Fruit fly (Drosophila melanogaster) whole organism, embryonic: ENCODE data around the gene CG17650.

Experiments used
- CG10321 ChIP-seq: fragments of 200-800 bp; sonication (Bioruptor generic); IDR thresholded peaks from 2 replicates; pipeline ENCODE4 v1.3.6; 2022; ENCODE audit warnings: missing biosample characterization, missing genetic modification characterization
- CG10543 ChIP-seq: fragments of 200-800 bp; sonication (Bioruptor generic); optimal IDR thresholded peaks from 3 replicates; lab custom pipeline; 2017; ENCODE audit warnings: missing biosample characterization, mild to moderate bottlenecking, missing genetic modification characterization, moderate library complexity
- CG11247 ChIP-seq: fragments of 200-800 bp; sonication (Bioruptor generic); IDR thresholded peaks from 2 replicates; pipeline ENCODE4 v1.3.6; 2022; ENCODE audit warnings: missing biosample characterization, missing genetic modification characterization
- CG12071 ChIP-seq: fragments of 200-800 bp; sonication (Bioruptor generic); optimal IDR thresholded peaks from 3 replicates; lab custom pipeline; 2018; ENCODE audit warnings: missing biosample characterization, mild to moderate bottlenecking, missing genetic modification characterization
- CG12155 ChIP-seq: fragments of 200-800 bp; sonication (Bioruptor generic); optimal IDR thresholded peaks from 3 replicates; lab custom pipeline; 2016; ENCODE audit warnings: missing biosample characterization, missing genetic modification characterization
- CG12744 ChIP-seq: fragments of 200-800 bp; sonication (Bioruptor generic); optimal IDR thresholded peaks from 2 replicates; lab custom pipeline; 2016; ENCODE audit warnings: missing biosample characterization, missing genetic modification characterization
- CG15479 ChIP-seq: fragments of 200-800 bp; sonication (Bioruptor generic); optimal IDR thresholded peaks from 3 replicates; lab custom pipeline; 2019; ENCODE audit warnings: missing biosample characterization, mild to moderate bottlenecking, missing genetic modification characterization, moderate library complexity
- CG1647 ChIP-seq: fragments of 200-800 bp; sonication (Bioruptor generic); optimal IDR thresholded peaks from 3 replicates; lab custom pipeline; 2016; ENCODE audit warnings: missing biosample characterization, missing genetic modification characterization
- CG17612 ChIP-seq: fragments of 200-800 bp; sonication (Bioruptor generic); IDR thresholded peaks from 2 replicates; pipeline ENCODE4 v1.3.6; 2022; ENCODE audit warnings: missing biosample characterization, missing genetic modification characterization
- CG31388 ChIP-seq: fragments of 200-800 bp; sonication (Bioruptor generic); optimal IDR thresholded peaks from 2 replicates; lab custom pipeline; 2016; ENCODE audit warnings: missing biosample characterization, missing genetic modification characterization
- CG31441 ChIP-seq: fragments of 200-800 bp; sonication (Bioruptor generic); IDR thresholded peaks from 2 replicates; pipeline ENCODE4 v1.3.6; 2022; ENCODE audit warnings: missing biosample characterization, missing genetic modification characterization
- CG34224 ChIP-seq: fragments of 200-800 bp; sonication (Bioruptor generic); IDR thresholded peaks from 3 replicates; pipeline ENCODE4 v1.3.6; 2022; ENCODE audit warnings: missing biosample characterization, missing genetic modification characterization; ENCODE audit not compliant: partially characterized antibody
- CG34376 ChIP-seq: fragments of 200-800 bp; sonication (Bioruptor generic); optimal IDR thresholded peaks from 2 replicates; lab custom pipeline; 2018; ENCODE audit warnings: missing biosample characterization, mild to moderate bottlenecking, missing genetic modification characterization
- CG3995 ChIP-seq: fragments of 200-800 bp; sonication (Bioruptor generic); optimal IDR thresholded peaks from 3 replicates; lab custom pipeline; 2016; ENCODE audit warnings: missing biosample characterization, missing genetic modification characterization
- CG7786 ChIP-seq: fragments of 200-800 bp; sonication (Bioruptor generic); optimal IDR thresholded peaks from 2 replicates; lab custom pipeline; 2016; ENCODE audit warnings: missing biosample characterization, missing genetic modification characterization
- CG8478 ChIP-seq: fragments of >200 bp; optimal IDR thresholded peaks from 2 replicates; lab custom pipeline; 2018
- CG9797 ChIP-seq: fragments of 200-800 bp; sonication (Bioruptor generic); optimal IDR thresholded peaks from 3 replicates; lab custom pipeline; 2018; ENCODE audit warnings: missing biosample characterization, mild to moderate bottlenecking, missing genetic modification characterization
- CG9817 ChIP-seq: fragments of 200-800 bp; sonication (Bioruptor generic); optimal IDR thresholded peaks from 2 replicates; lab custom pipeline; 2018; ENCODE audit warnings: missing biosample characterization, mild to moderate bottlenecking, missing genetic modification characterization, moderate library complexity
- CG9932 ChIP-seq: fragments of 200-800 bp; sonication (Bioruptor generic); IDR thresholded peaks from 2 replicates; pipeline ENCODE4 v1.3.6; 2022; ENCODE audit warnings: missing biosample characterization, missing genetic modification characterization
- CTCF ChIP-seq: fragments of 200-800 bp; sonication (Bioruptor generic); optimal IDR thresholded peaks from 2 replicates; lab custom pipeline; 2017; ENCODE audit warnings: missing biosample characterization, mild to moderate bottlenecking, missing genetic modification characterization, moderate library complexity
- Doc2 ChIP-seq: fragments of 200-800 bp; sonication (Bioruptor generic); IDR thresholded peaks from 2 replicates; pipeline ENCODE4 v1.3.6; 2022; ENCODE audit warnings: missing biosample characterization, missing genetic modification characterization
- Fer2 ChIP-seq: fragments of 200-800 bp; sonication (Bioruptor generic); optimal IDR thresholded peaks from 2 replicates; lab custom pipeline; 2018; ENCODE audit warnings: missing biosample characterization, mild to moderate bottlenecking, missing genetic modification characterization, moderate library complexity
- Gug ChIP-seq: fragments of 200-800 bp; sonication (Bioruptor generic); IDR thresholded peaks from 4 replicates; pipeline ENCODE4 v1.3.6; 2022; ENCODE audit warnings: missing biosample characterization, missing genetic modification characterization
- NC2β ChIP-seq: fragments of 200-800 bp; sonication (Bioruptor generic); optimal IDR thresholded peaks from 2 replicates; lab custom pipeline; 2016; ENCODE audit warnings: missing biosample characterization, missing genetic modification characterization
- Oli ChIP-seq: fragments of 200-800 bp; sonication (Bioruptor generic); optimal IDR thresholded peaks from 2 replicates; lab custom pipeline; 2018; ENCODE audit warnings: missing biosample characterization, mild to moderate bottlenecking, missing genetic modification characterization, moderate library complexity
- Optix ChIP-seq: fragments of 200-800 bp; sonication (Bioruptor generic); IDR thresholded peaks from 3 replicates; pipeline ENCODE4 v1.3.6; 2022; ENCODE audit warnings: missing biosample characterization, missing genetic modification characterization
- Side ChIP-seq: fragments of 200-800 bp; sonication (Bioruptor generic); optimal IDR thresholded peaks from 2 replicates; lab custom pipeline; 2016; ENCODE audit warnings: missing biosample characterization, missing genetic modification characterization
- Sin3A ChIP-seq: fragments of >200 bp; optimal IDR thresholded peaks from 2 replicates; lab custom pipeline; 2018
- YL-1 ChIP-seq: fragments of 200-800 bp; sonication (Bioruptor generic); optimal IDR thresholded peaks from 3 replicates; lab custom pipeline; 2017; ENCODE audit warnings: missing biosample characterization, mild to moderate bottlenecking, missing genetic modification characterization
- ab ChIP-seq: fragments of 200-800 bp; sonication (Bioruptor generic); optimal IDR thresholded peaks from 2 replicates; lab custom pipeline; 2016; ENCODE audit warnings: missing biosample characterization, missing genetic modification characterization
- bcd ChIP-seq: fragments of 200-800 bp; sonication (Bioruptor generic); optimal IDR thresholded peaks from 2 replicates; lab custom pipeline; 2017; ENCODE audit warnings: missing biosample characterization, mild to moderate bottlenecking, missing genetic modification characterization
- bowl ChIP-seq: fragments of 200-800 bp; sonication (Bioruptor generic); IDR thresholded peaks from 2 replicates; pipeline ENCODE4 v1.3.6; 2022; ENCODE audit warnings: missing biosample characterization, missing genetic modification characterization
- cad ChIP-seq: fragments of >200 bp; optimal IDR thresholded peaks from 2 replicates; lab custom pipeline; 2017; ENCODE audit warnings: missing biosample characterization, missing genetic modification characterization
- corto ChIP-seq: fragments of 200-800 bp; sonication (Bioruptor generic); optimal IDR thresholded peaks from 2 replicates; lab custom pipeline; 2016; ENCODE audit warnings: missing biosample characterization, mild to moderate bottlenecking, missing genetic modification characterization, moderate library complexity
- crc ChIP-seq: fragments of 200-800 bp; sonication (Bioruptor generic); optimal IDR thresholded peaks from 2 replicates; lab custom pipeline; 2016; ENCODE audit warnings: missing biosample characterization, missing genetic modification characterization
- dan ChIP-seq: fragments of 200-800 bp; sonication (Bioruptor generic); IDR thresholded peaks from 2 replicates; pipeline ENCODE4 v1.3.6; 2022; ENCODE audit warnings: missing biosample characterization, missing genetic modification characterization
- dimm ChIP-seq: fragments of 200-800 bp; sonication (Bioruptor generic); IDR thresholded peaks from 2 replicates; pipeline ENCODE4 v1.3.6; 2022; ENCODE audit warnings: missing biosample characterization, missing genetic modification characterization
- dpn ChIP-seq, 2 experiments: fragments of 200-800 bp; sonication (Bioruptor generic); optimal IDR thresholded peaks; 3 replicates each; lab custom pipeline; 2016; ENCODE audit warnings: missing biosample characterization in 2 of 2, missing genetic modification characterization in 2 of 2
- dysf ChIP-seq: fragments of 200-800 bp; sonication (Bioruptor generic); IDR thresholded peaks from 3 replicates; pipeline ENCODE4 v1.3.6; 2022; ENCODE audit warnings: missing biosample characterization, missing genetic modification characterization
- gfzf ChIP-seq: fragments of 200-800 bp; sonication (Bioruptor generic); optimal IDR thresholded peaks from 2 replicates; lab custom pipeline; 2016; ENCODE audit warnings: missing biosample characterization, mild to moderate bottlenecking, missing genetic modification characterization, moderate library complexity
- her ChIP-seq: fragments of 200-800 bp; sonication (Bioruptor generic); optimal IDR thresholded peaks from 2 replicates; lab custom pipeline; 2016; ENCODE audit warnings: missing biosample characterization, missing genetic modification characterization
- insv ChIP-seq, 2 experiments: fragments of 200-800 bp; sonication (Bioruptor generic); optimal IDR thresholded peaks; 3 replicates each; lab custom pipeline; 2016 to 2018; ENCODE audit warnings: missing biosample characterization in 2 of 2, missing genetic modification characterization in 2 of 2
- lov ChIP-seq, 2 experiments: fragments of 200-800 bp in 1 of 2; fragments of >200 bp in 1 of 2; sonication (Bioruptor generic) in 1 of 2; IDR thresholded peaks in 1 of 2; optimal IDR thresholded peaks in 1 of 2; 2 replicates in 1 of 2; 3 replicates in 1 of 2; pipeline versions ENCODE4 v1.3.6 to Lab custom; 2017 to 2022; ENCODE audit warnings: missing biosample characterization in 1 of 2, missing genetic modification characterization in 1 of 2
- nau ChIP-seq: fragments of 200-800 bp; sonication (Bioruptor generic); optimal IDR thresholded peaks from 3 replicates; lab custom pipeline; 2017; ENCODE audit warnings: missing biosample characterization, mild to moderate bottlenecking, missing genetic modification characterization, missing genetic modification reagents
- peb ChIP-seq: fragments of 200-800 bp; sonication (Bioruptor generic); IDR thresholded peaks from 2 replicates; pipeline ENCODE4 v1.3.6; 2022; ENCODE audit warnings: missing biosample characterization, missing genetic modification characterization
- pho ChIP-seq: fragments of 200-800 bp; sonication (Bioruptor generic); optimal IDR thresholded peaks from 2 replicates; lab custom pipeline; 2016; ENCODE audit warnings: missing biosample characterization, missing genetic modification characterization
- shn ChIP-seq: fragments of 200-800 bp; sonication (Bioruptor generic); optimal IDR thresholded peaks from 3 replicates; lab custom pipeline; 2016; ENCODE audit warnings: missing biosample characterization, missing genetic modification characterization
- sim ChIP-seq: fragments of 200-800 bp; sonication (Bioruptor generic); IDR thresholded peaks from 2 replicates; pipeline ENCODE4 v1.3.6; 2022; ENCODE audit warnings: missing biosample characterization, missing genetic modification characterization
- slou ChIP-seq: fragments of 200-800 bp; sonication (Bioruptor generic); optimal IDR thresholded peaks from 3 replicates; lab custom pipeline; 2016; ENCODE audit warnings: missing biosample characterization, missing genetic modification characterization
- so ChIP-seq: fragments of 200-800 bp; sonication (Bioruptor generic); IDR thresholded peaks from 3 replicates; pipeline ENCODE4 v1.3.6; 2022; ENCODE audit warnings: missing biosample characterization, missing genetic modification characterization
- tap ChIP-seq: fragments of 200-800 bp; optimal IDR thresholded peaks from 3 replicates; lab custom pipeline; 2019; ENCODE audit warnings: missing biosample characterization, mild to moderate bottlenecking, missing genetic modification characterization, moderate library complexity
- tin ChIP-seq: fragments of 200-800 bp; sonication (Bioruptor generic); optimal IDR thresholded peaks from 3 replicates; lab custom pipeline; 2016; ENCODE audit warnings: missing biosample characterization, missing genetic modification characterization

Gene CG17650

dm6 chr2L:1723937-1724591 lies 34.8 kb downstream of the CG17650 start, which contains the start of gene Rim2 (continued):
- TF ChIP-seq dimm (GFP tag; lab: Robert Waterston, UW) (no peak), Fer2 (tag; lab: Kevin White, UChicago) (no peak), CG9932 (GFP tag; lab: Robert Waterston, UW) (0 out of 2 replicates have a peak, but pooled peaks have one; percentile 25), CG12155 (GFP tag; lab: Kevin White, UChicago) (no peak), CG31441 (GFP tag; lab: Robert Waterston, UW) (no peak), lov (optimal IDR thresholded peaks at IDR 0.05; lab: Kevin White, UChicago) (no peak), lov (GFP tag; IDR thresholded peaks at IDR 0.05; lab: Robert Waterston, UW) (no peak), nau (GFP tag; lab: Kevin White, UChicago) (no peak), CG15479 (GFP tag; lab: Kevin White, UChicago) (no peak), cad (GFP tag; lab: Kevin White, UChicago) (no peak), sim (GFP tag; lab: Robert Waterston, UW) (no peak), tin (GFP tag; lab: Kevin White, UChicago) (no peak), crc (GFP tag; lab: Kevin White, UChicago) (no peak), bcd (GFP tag; lab: Kevin White, UChicago) (no peak), dpn (GFP tag; optimal IDR thresholded peaks at IDR 0.05; lab: Kevin White, UChicago) (peak in 1 of 2 experiments; percentile 21), Gug (GFP tag; lab: Robert Waterston, UW) (no peak), so (peak; percentile 13; the same call in 1 of the 3 replicates), Oli (no peak), CG17612 (GFP tag; lab: Robert Waterston, UW) (no peak), her (peak; percentile 99), CG9817 (tag; lab: Kevin White, UChicago) (no peak), CG12071 (no peak), insv (GFP tag; optimal IDR thresholded peaks at IDR 0.05; lab: Kevin White, UChicago) (no peak), Optix (GFP tag; lab: Robert Waterston, UW) (no peak), CG8478 (lab: Kevin White, UChicago) (no peak), pho (GFP tag; lab: Kevin White, UChicago) (peak; percentile 25), bowl (GFP tag; lab: Robert Waterston, UW) (no peak), shn (no peak), dan (GFP tag; lab: Robert Waterston, UW) (no peak), CG31388 (GFP tag; lab: Kevin White, UChicago) (no peak), CG11247 (no peak), CG10321 (GFP tag; lab: Robert Waterston, UW) (0 out of 2 replicates have a peak, but pooled peaks have one; percentile 13), dysf (GFP tag; lab: Robert Waterston, UW) (no peak), tap (tag; lab: Kevin White, UChicago) (no peak), slou (no peak), corto (GFP tag; lab: Kevin White, UChicago) (no peak), CG34376 (peak; percentile 27), YL-1 (GFP tag; lab: Kevin White, UChicago) (peak; percentile 35), Side (GFP tag; lab: Kevin White, UChicago) (no peak), ab (no peak), CG34224 (GFP tag; lab: Robert Waterston, UW) (no peak; the same call in 2 of the 3 replicates), peb (GFP tag; lab: Robert Waterston, UW) (no peak), CG12744 (GFP tag; lab: Kevin White, UChicago) (no peak), gfzf (GFP tag; lab: Kevin White, UChicago) (peak; percentile 100), CG7786 (GFP tag; lab: Kevin White, UChicago) (no peak), CTCF (peak; percentile 58), NC2β (GFP tag; lab: Kevin White, UChicago) (peak; percentile 15), Doc2 (GFP tag; lab: Robert Waterston, UW) (no peak), CG9797 (peak; percentile 93), CG3995 (GFP tag; lab: Kevin White, UChicago) (peak; percentile 28), CG1647 (GFP tag; lab: Kevin White, UChicago) (no peak), CG10543 (GFP tag; lab: Kevin White, UChicago) (no peak), Sin3A (lab: Kevin White, UChicago) (peak; percentile 38)
